Worm (Caenorhabditis elegans) whole organism, L1 larva: Measurements from ENCODE around the gene srh-28.

Experiments used
- blmp-1 ChIP-seq: fragments of 150-350 bp; optimal IDR thresholded peaks from 2 replicates; lab custom pipeline; 2014; ENCODE audit warnings: missing biosample characterization, missing genetic modification characterization
- ceh-82 ChIP-seq, 3 experiments: fragments of 150-350 bp in 1 of 3; sonication (generic microtip) in 2 of 3; optimal IDR thresholded peaks; 2 replicates each; lab custom pipeline; 2014 to 2017; ENCODE audit warnings: missing biosample characterization in 3 of 3, missing genetic modification characterization in 3 of 3
- ceh-88 ChIP-seq: fragments of 200-800 bp; sonication (Bioruptor generic); IDR thresholded peaks from 2 replicates; pipeline ENCODE4 v1.3.6; 2022; ENCODE audit warnings: missing genetic modification characterization, missing compliant biosample characterization
- dsc-1 ChIP-seq: sonication (generic microtip); optimal IDR thresholded peaks from 2 replicates; lab custom pipeline; 2016; ENCODE audit warnings: mild to moderate bottlenecking, missing genetic modification characterization, missing compliant biosample characterization
- efl-1 ChIP-seq, 4 experiments: fragments of 150-350 bp; optimal IDR thresholded peaks in 3 of 4; peaks in 1 of 4; 1 replicate in 1 of 4; 2 replicates in 3 of 4; lab custom pipeline; 2014; ENCODE audit warnings: missing biosample characterization in 2 of 4, missing genetic modification characterization in 2 of 4, missing genetic modification reagents in 2 of 4
- efl-3 ChIP-seq: fragments of 200-800 bp; sonication (Bioruptor generic); optimal IDR thresholded peaks from 2 replicates; lab custom pipeline; 2018; ENCODE audit warnings: mild to moderate bottlenecking, missing genetic modification characterization, missing compliant biosample characterization
- egl-13 ChIP-seq: sonication (generic microtip); optimal IDR thresholded peaks from 2 replicates; lab custom pipeline; 2016; ENCODE audit warnings: missing genotype, missing genetic modification reagents, missing genetic modification characterization, missing compliant biosample characterization
- elt-3 ChIP-seq, 6 experiments: fragments of 150-350 bp in 1 of 6; sonication (generic microtip); optimal IDR thresholded peaks; 2 replicates each; lab custom pipeline; 2017 to 2018; ENCODE audit warnings: missing biosample characterization in 6 of 6, missing genetic modification characterization in 6 of 6, inconsistent platforms in 1 of 6
- fkh-8 ChIP-seq: sonication (generic microtip); optimal IDR thresholded peaks from 2 replicates; lab custom pipeline; 2016; ENCODE audit warnings: mild to moderate bottlenecking, missing genetic modification characterization, missing compliant biosample characterization
- hlh-4 ChIP-seq: sonication (generic microtip); optimal IDR thresholded peaks from 2 replicates; lab custom pipeline; 2016; ENCODE audit warnings: mild to moderate bottlenecking, missing genetic modification characterization, missing compliant biosample characterization
- jun-1 ChIP-seq: fragments of 150-350 bp; optimal IDR thresholded peaks from 2 replicates; lab custom pipeline; 2014; ENCODE audit warnings: missing biosample characterization, missing genetic modification reagents, missing genetic modification characterization
- lin-13 ChIP-seq: fragments of 150-350 bp; optimal IDR thresholded peaks from 2 replicates; lab custom pipeline; 2014; ENCODE audit warnings: missing biosample characterization, missing genetic modification reagents, missing genetic modification characterization
- lin-14 ChIP-seq: fragments of 200-800 bp; sonication (Bioruptor generic); optimal IDR thresholded peaks from 2 replicates; lab custom pipeline; 2018; ENCODE audit warnings: mild to moderate bottlenecking, missing genetic modification characterization, moderate library complexity, missing compliant biosample characterization
- lin-15B ChIP-seq: fragments of 150-350 bp; sonication (generic microtip); optimal IDR thresholded peaks from 3 replicates; lab custom pipeline; 2014; ENCODE audit warnings: missing biosample characterization, missing genetic modification characterization
- mdl-1 ChIP-seq, 2 experiments: fragments of 150-350 bp; optimal IDR thresholded peaks; 2 replicates each; lab custom pipeline; 2014 to 2017; ENCODE audit warnings: missing biosample characterization in 2 of 2, missing genetic modification characterization in 2 of 2, inconsistent platforms in 1 of 2
- mef-2 ChIP-seq: fragments of 150-350 bp; optimal IDR thresholded peaks from 2 replicates; lab custom pipeline; 2014; ENCODE audit warnings: missing biosample characterization, missing genetic modification characterization
- nhr-85 ChIP-seq: sonication (generic microtip); peaks from one replicate; lab custom pipeline; 2016; ENCODE audit warnings: missing genetic modification characterization, inconsistent platforms, missing compliant biosample characterization
- rnt-1 ChIP-seq: sonication (generic microtip); optimal IDR thresholded peaks from 2 replicates; lab custom pipeline; 2016; ENCODE audit warnings: mild to moderate bottlenecking, missing genetic modification characterization, moderate library complexity, missing compliant biosample characterization
- snpc-4 ChIP-seq: fragments of 150-350 bp; optimal IDR thresholded peaks from 2 replicates; lab custom pipeline; 2014; ENCODE audit warnings: missing biosample characterization, missing genetic modification characterization
- snu-23 ChIP-seq: sonication (generic microtip); optimal IDR thresholded peaks from 2 replicates; lab custom pipeline; 2016; ENCODE audit warnings: missing genetic modification characterization, missing compliant biosample characterization
- sptf-1 ChIP-seq: fragments of 150-350 bp; optimal IDR thresholded peaks from 2 replicates; lab custom pipeline; 2014; ENCODE audit warnings: missing biosample characterization, missing genetic modification characterization

srh-28 gene

ce11 chrV:6736108-6736507 is 39.5 kb downstream of the srh-28 start:
- TF ChIP-seq snpc-4 (tag; lab: Kevin White, UChicago) (no peak), nhr-85 (tag; lab: Kevin White, UChicago) (peak; percentile 63)

- TF ChIP-seq jun-1 (tag; lab: Kevin White, UChicago) (no peak), ceh-82 (tag; optimal IDR thresholded peaks at IDR 0.05; lab: Kevin White, UChicago) (no peak)
- TF ChIP-seq, all 84 proteins: peak for 0
These were observed 42.6 kb downstream of the srh-28 start, which contains the start of gene grl-8 for ce11 chrV:6732995-6733394. TSS of gene grl-8 (minus strand) at chrV:6733095.

- TF ChIP-seq elt-3 (tag; optimal IDR thresholded peaks at IDR 0.05; lab: Kevin White, UChicago) (peak in 1 of 6 experiments; percentile 3), efl-1 (optimal IDR thresholded peaks at IDR 0.05; lab: Kevin White, UChicago) (no peak), efl-1 (GFP tag; optimal IDR thresholded peaks at IDR 0.05 in 1 of 2; lab: Kevin White, UChicago) (peak in 1 of 2 experiments; percentile 53), blmp-1 (tag; lab: Kevin White, UChicago) (peak; percentile 24), snu-23 (GFP tag; lab: Kevin White, UChicago) (no peak)
These were observed 44.0 kb downstream of the srh-28 start, which contains the start of gene grl-9 for ce11 chrV:6731594-6731993. TSS of gene grl-9 (minus strand) at chrV:6731694.

ce11 chrV:6727222-6727621 is 48.4 kb downstream of the srh-28 start, which contains the start of gene ZC487.1:
TSS of gene ZC487.1 (plus strand) at chrV:6727522.
- TF ChIP-seq hlh-4 (tag; lab: Kevin White, UChicago) (no peak), ceh-88 (GFP tag; lab: Robert Waterston, UW) (no peak), lin-15B (no peak), lin-13 (no peak), efl-3 (no peak)

- TF ChIP-seq mef-2 (tag; lab: Kevin White, UChicago) (no peak), egl-13 (tag; lab: Kevin White, UChicago) (peak; percentile 15), lin-14 (GFP tag; lab: Kevin White, UChicago) (peak; percentile 52), blmp-1 (tag; lab: Kevin White, UChicago) (no peak), efl-1 (optimal IDR thresholded peaks at IDR 0.05; lab: Kevin White, UChicago) (no peak), efl-1 (GFP tag; optimal IDR thresholded peaks at IDR 0.05 in 1 of 2; lab: Kevin White, UChicago) (peak in 1 of 2 experiments; percentile 59), dsc-1 (tag; lab: Kevin White, UChicago) (peak; percentile 85), mdl-1 (tag; optimal IDR thresholded peaks at IDR 0.05; lab: Kevin White, UChicago) (no peak), lin-13 (no peak), rnt-1 (no peak), fkh-8 (tag; lab: Kevin White, UChicago) (peak; percentile 4), sptf-1 (tag; lab: Kevin White, UChicago) (no peak)
- TF ChIP-seq, all 84 proteins: peak for 5
These were observed 49.3 kb downstream of the srh-28 start for ce11 chrV:6726279-6726678.
